Fruit fly (Drosophila melanogaster) whole organism, wandering third instar larva: ENCODE measurements around the gene CG2147.
A peak's percentile ranks its signal among the peaks of the same experiment; 100 is the strongest.

Source experiments
- Abd-B ChIP-seq: fragments of >200 bp; optimal IDR thresholded peaks from 2 replicates; lab custom pipeline; 2017; ENCODE audit warnings: missing biosample characterization, missing genetic modification characterization
- CG32264 ChIP-seq: fragments of 200-800 bp; sonication (Bioruptor generic); optimal IDR thresholded peaks from 2 replicates; lab custom pipeline; 2016; ENCODE audit warnings: missing biosample characterization, missing genetic modification characterization
- CG9705 ChIP-seq: fragments of 200-800 bp; sonication (Bioruptor generic); optimal IDR thresholded peaks from 2 replicates; lab custom pipeline; 2018; ENCODE audit warnings: missing biosample characterization, mild to moderate bottlenecking, missing genetic modification characterization
- CrebA ChIP-seq: fragments of 200-800 bp; sonication (Bioruptor generic); optimal IDR thresholded peaks from 2 replicates; lab custom pipeline; 2016; ENCODE audit warnings: missing biosample characterization, mild to moderate bottlenecking, missing genetic modification characterization, borderline replicate concordance
- Dfd ChIP-seq: fragments of >200 bp; optimal IDR thresholded peaks from 2 replicates; lab custom pipeline; 2017; ENCODE audit warnings: missing biosample characterization, missing genetic modification characterization
- Dif ChIP-seq: fragments of 200-275, 200-300 bp; sonication (Bioruptor generic); optimal IDR thresholded peaks from 2 replicates; lab custom pipeline; 2018; ENCODE audit warnings: missing biosample characterization, missing genetic modification characterization; ENCODE audit not compliant: partially characterized antibody
- GATAd ChIP-seq: sonication (Bioruptor generic); optimal IDR thresholded peaks from 2 replicates; lab custom pipeline; 2016; ENCODE audit warnings: missing biosample characterization, missing genetic modification characterization
- HLH106 ChIP-seq: fragments of 200-800 bp; optimal IDR thresholded peaks from 3 replicates; lab custom pipeline; 2019; ENCODE audit warnings: missing biosample characterization, mild to moderate bottlenecking, missing genetic modification characterization, moderate library complexity
- Hnf4 ChIP-seq: fragments of 200-800 bp; sonication (Bioruptor generic); optimal IDR thresholded peaks from 2 replicates; lab custom pipeline; 2016; ENCODE audit warnings: missing biosample characterization, mild to moderate bottlenecking, missing genetic modification characterization
- Hr78 ChIP-seq: fragments of >200 bp; optimal IDR thresholded peaks from 2 replicates; lab custom pipeline; 2017; ENCODE audit warnings: missing biosample characterization, missing genetic modification characterization
- Hr83 ChIP-seq: fragments of 200-300 bp; sonication (Bioruptor generic); optimal IDR thresholded peaks from 2 replicates; lab custom pipeline; 2016; ENCODE audit warnings: missing biosample characterization, mild to moderate bottlenecking, missing genetic modification characterization, moderate library complexity; ENCODE audit not compliant: poor library complexity, severe bottlenecking
- Jra ChIP-seq: sonication (Bioruptor generic); optimal IDR thresholded peaks from 2 replicates; lab custom pipeline; 2016; ENCODE audit warnings: missing biosample characterization, missing genetic modification characterization
- Mio ChIP-seq: sonication (Bioruptor generic); optimal IDR thresholded peaks from 2 replicates; lab custom pipeline; 2016; ENCODE audit warnings: missing biosample characterization, missing genetic modification characterization
- Myc ChIP-seq: fragments of >200 bp; optimal IDR thresholded peaks from 2 replicates; lab custom pipeline; 2017
- N ChIP-seq: fragments of >200 bp; optimal IDR thresholded peaks from 2 replicates; lab custom pipeline; 2018; ENCODE audit warnings: missing biosample characterization, missing external identifiers, missing genetic modification characterization
- Rel ChIP-seq, 2 experiments: fragments of 200-800 bp; sonication (Bioruptor generic) in 1 of 2; optimal IDR thresholded peaks; 2 replicates in 1 of 2; 3 replicates in 1 of 2; lab custom pipeline; 2016 to 2019; ENCODE audit warnings: mild to moderate bottlenecking in 2 of 2, missing biosample characterization in 2 of 2, missing genetic modification characterization in 2 of 2, moderate library complexity in 1 of 2
- Sp1 ChIP-seq: fragments of 200-800 bp; sonication (Bioruptor generic); optimal IDR thresholded peaks from 3 replicates; lab custom pipeline; 2019; ENCODE audit warnings: missing biosample characterization, mild to moderate bottlenecking, missing genetic modification characterization, moderate library complexity
- Vsx2 ChIP-seq: fragments of 200-300, 225-300 bp; sonication (Bioruptor generic); optimal IDR thresholded peaks from 2 replicates; lab custom pipeline; 2018; ENCODE audit warnings: missing biosample characterization, missing genetic modification characterization; ENCODE audit not compliant: partially characterized antibody
- br ChIP-seq: fragments of 200-800 bp; sonication (Bioruptor generic); optimal IDR thresholded peaks from 2 replicates; lab custom pipeline; 2016; ENCODE audit warnings: missing biosample characterization, missing genetic modification characterization
- brk ChIP-seq: fragments of 200-800 bp; sonication (Bioruptor generic); optimal IDR thresholded peaks from 2 replicates; lab custom pipeline; 2016; ENCODE audit warnings: missing biosample characterization, mild to moderate bottlenecking, missing genetic modification characterization
- dl ChIP-seq, 2 experiments: fragments of 175-275, 200-275 bp in 1 of 2; fragments of 200-275 bp in 1 of 2; sonication (Bioruptor generic); optimal IDR thresholded peaks; lab custom pipeline; 2018; ENCODE audit warnings: mild to moderate bottlenecking in 2 of 2, missing biosample characterization in 2 of 2, missing genetic modification characterization in 2 of 2, moderate library complexity in 2 of 2; ENCODE audit not compliant: partially characterized antibody in 2 of 2, insufficient read depth in 1 of 2
- dmrt93B ChIP-seq: fragments of 200-800 bp; sonication (Bioruptor generic); optimal IDR thresholded peaks from 2 replicates; lab custom pipeline; 2018; ENCODE audit warnings: missing biosample characterization, mild to moderate bottlenecking, missing genetic modification characterization
- ey ChIP-seq: fragments of 200-800 bp; sonication (Bioruptor generic); optimal IDR thresholded peaks from 2 replicates; lab custom pipeline; 2016; ENCODE audit warnings: missing biosample characterization, missing genetic modification characterization
- foxo ChIP-seq, 2 experiments: fragments of 200-800 bp; sonication (Bioruptor generic); optimal IDR thresholded peaks; 2 replicates in 1 of 2; 3 replicates in 1 of 2; lab custom pipeline; 2016 to 2017; ENCODE audit warnings: missing biosample characterization in 2 of 2, missing genetic modification characterization in 2 of 2
- fru ChIP-seq: fragments of 200-800 bp; sonication (Bioruptor generic); optimal IDR thresholded peaks from 3 replicates; lab custom pipeline; 2016; ENCODE audit warnings: missing biosample characterization, mild to moderate bottlenecking, missing genetic modification characterization
- h ChIP-seq: fragments of 200-800 bp; sonication (Bioruptor generic); optimal IDR thresholded peaks from 3 replicates; lab custom pipeline; 2016; ENCODE audit warnings: missing biosample characterization, mild to moderate bottlenecking, missing genetic modification characterization
- lola ChIP-seq: fragments of >200 bp; optimal IDR thresholded peaks from 2 replicates; lab custom pipeline; 2017; ENCODE audit warnings: missing biosample characterization, missing genetic modification characterization
- psq ChIP-seq: fragments of 200-800 bp; sonication (Bioruptor generic); optimal IDR thresholded peaks from 3 replicates; lab custom pipeline; 2017; ENCODE audit warnings: missing biosample characterization, mild to moderate bottlenecking, missing genetic modification characterization, moderate library complexity
- rgr ChIP-seq: fragments of 200-800 bp; sonication (Bioruptor generic); optimal IDR thresholded peaks from 3 replicates; lab custom pipeline; 2016; ENCODE audit warnings: missing biosample characterization, mild to moderate bottlenecking, missing genetic modification characterization
- sage ChIP-seq: fragments of 200-800 bp; sonication (Bioruptor generic); optimal IDR thresholded peaks from 2 replicates; lab custom pipeline; 2016; ENCODE audit warnings: missing biosample characterization, mild to moderate bottlenecking, missing genetic modification characterization
- tai ChIP-seq: sonication (Bioruptor generic); optimal IDR thresholded peaks from 2 replicates; lab custom pipeline; 2016; ENCODE audit warnings: missing biosample characterization, missing genetic modification characterization
- usp ChIP-seq: fragments of >200 bp; optimal IDR thresholded peaks from 2 replicates; lab custom pipeline; 2017; ENCODE audit warnings: missing biosample characterization, missing genetic modification characterization
- woc ChIP-seq: sonication (Bioruptor generic); optimal IDR thresholded peaks from 2 replicates; lab custom pipeline; 2016; ENCODE audit warnings: missing biosample characterization, mild to moderate bottlenecking, missing genetic modification characterization

The CG2147 gene

dm6 chrX:8196598-8197228 is 43.8 kb upstream of the CG2147 start (continued):
- TF ChIP-seq CrebA (GFP tag; lab: Kevin White, UChicago) = no peak
- TF ChIP-seq lola (GFP tag; lab: Kevin White, UChicago) = no peak
- TF ChIP-seq CG9705 (GFP tag; lab: Kevin White, UChicago) = no peak
- no peak for TF ChIP-seq tai
- TF ChIP-seq woc (GFP tag; lab: Kevin White, UChicago) = peak; percentile 63
- TF ChIP-seq usp (GFP tag; lab: Kevin White, UChicago) = no peak
- no peak for TF ChIP-seq Dfd
- peak; percentile 82 for TF ChIP-seq ey
- TF ChIP-seq Vsx2 (GFP tag; lab: Kevin White, UChicago) = no peak
- TF ChIP-seq Myc (lab: Kevin White, UChicago) = no peak

dm6 chrX:8198935-8199580 is 41.4 kb upstream of the CG2147 start:
- TF ChIP-seq sage (GFP tag; lab: Kevin White, UChicago) = no peak
- TF ChIP-seq foxo (GFP tag; optimal IDR thresholded peaks at IDR 0.05; lab: Kevin White, UChicago) = no peak
- TF ChIP-seq ey = no peak
- no peak for TF ChIP-seq Vsx2 (GFP tag; lab: Kevin White, UChicago)
- TF ChIP-seq rgr = no peak
- TF ChIP-seq br = no peak
- TF ChIP-seq h (GFP tag; lab: Kevin White, UChicago) = peak; percentile 19
- peak; percentile 3 for TF ChIP-seq psq (GFP tag; lab: Kevin White, UChicago)
- no peak for TF ChIP-seq fru (GFP tag; lab: Kevin White, UChicago)
- TF ChIP-seq GATAd (GFP tag; lab: Kevin White, UChicago) = no peak
- TF ChIP-seq Hr83 (GFP tag; lab: Kevin White, UChicago) = no peak
- no peak for TF ChIP-seq Hr78 (GFP tag; lab: Kevin White, UChicago)
- no peak for TF ChIP-seq Dif (GFP tag; lab: Kevin White, UChicago)
- TF ChIP-seq Abd-B = no peak
- TF ChIP-seq lola (GFP tag; lab: Kevin White, UChicago) = no peak
- TF ChIP-seq brk = no peak
- TF ChIP-seq Mio (GFP tag; lab: Kevin White, UChicago) = no peak
- TF ChIP-seq Rel (GFP tag; optimal IDR thresholded peaks at IDR 0.05; lab: Kevin White, UChicago) = no peak
- TF ChIP-seq Rel (tag; optimal IDR thresholded peaks at IDR 0.05; lab: Kevin White, UChicago) = peak; percentile 94
- no peak for TF ChIP-seq CG32264
- TF ChIP-seq Jra (GFP tag; lab: Kevin White, UChicago) = no peak
- no peak for TF ChIP-seq Hnf4 (GFP tag; lab: Kevin White, UChicago)
- TF ChIP-seq dmrt93B (GFP tag; lab: Kevin White, UChicago) = no peak
- no peak for TF ChIP-seq woc (GFP tag; lab: Kevin White, UChicago)
- TF ChIP-seq dl (GFP tag; optimal IDR thresholded peaks at IDR 0.05; lab: Kevin White, UChicago; ENCODE audit: insufficient read depth in 1 of 2, partially characterized antibody in 2 of 2) = no peak
- TF ChIP-seq CrebA (GFP tag; lab: Kevin White, UChicago) = no peak
- TF ChIP-seq Sp1 (GFP tag; lab: Kevin White, UChicago) = peak; percentile 26

dm6 chrX:8202724-8203362 is 37.6 kb upstream of the CG2147 start:
- TF ChIP-seq HLH106 (tag; lab: Kevin White, UChicago) (no peak), br (no peak), fru (GFP tag; lab: Kevin White, UChicago) (peak; percentile 8), usp (GFP tag; lab: Kevin White, UChicago) (no peak), rgr (no peak), Dfd (peak; percentile 93), h (GFP tag; lab: Kevin White, UChicago) (no peak), lola (GFP tag; lab: Kevin White, UChicago) (no peak), N (GFP tag; lab: Kevin White, UChicago) (no peak), CG9705 (GFP tag; lab: Kevin White, UChicago) (no peak)
